Fruit fly (Drosophila melanogaster) whole organism, embryonic: ENCODE results near the gene BTBD9.

Experiments used
- Bgb ChIP-seq: fragments of 200-800 bp; sonication (Bioruptor generic); IDR thresholded peaks from 2 replicates; pipeline ENCODE4 v1.3.6; 2022; ENCODE audit warnings: missing biosample characterization, missing genetic modification characterization; ENCODE audit not compliant: partially characterized antibody
- CG1529 ChIP-seq: fragments of 200-800 bp; sonication (Bioruptor generic); optimal IDR thresholded peaks from 3 replicates; lab custom pipeline; 2018; ENCODE audit warnings: missing biosample characterization, missing genetic modification characterization
- CG17802 ChIP-seq: fragments of 200-800 bp; sonication (Bioruptor generic); optimal IDR thresholded peaks from 2 replicates; lab custom pipeline; 2018; ENCODE audit warnings: missing biosample characterization, mild to moderate bottlenecking, missing genetic modification characterization, moderate library complexity
- CG2889 ChIP-seq: fragments of 200-800 bp; sonication (Bioruptor generic); IDR thresholded peaks from 3 replicates; pipeline ENCODE4 v1.3.6; 2022; ENCODE audit warnings: missing biosample characterization, missing genetic modification characterization
- CG6683 ChIP-seq: fragments of 200-800 bp; sonication (Bioruptor generic); optimal IDR thresholded peaks from 2 replicates; lab custom pipeline; 2017; ENCODE audit warnings: missing biosample characterization, mild to moderate bottlenecking, missing genetic modification characterization, missing genetic modification reagents
- D19A ChIP-seq: fragments of 200-800 bp; optimal IDR thresholded peaks from 3 replicates; lab custom pipeline; 2019; ENCODE audit warnings: missing biosample characterization, mild to moderate bottlenecking, missing genetic modification characterization, moderate library complexity
- ara ChIP-seq: fragments of 200-800 bp; sonication (Bioruptor generic); IDR thresholded peaks from 2 replicates; pipeline ENCODE4 v1.3.6; 2022; ENCODE audit warnings: missing biosample characterization, missing genetic modification characterization
- bbx ChIP-seq: fragments of 200-800 bp; sonication (Bioruptor generic); IDR thresholded peaks from 2 replicates; pipeline ENCODE4 v1.3.6; 2022; ENCODE audit warnings: missing biosample characterization, missing genetic modification characterization; ENCODE audit not compliant: partially characterized antibody
- fd3F ChIP-seq: fragments of 200-800 bp; sonication (Bioruptor generic); optimal IDR thresholded peaks from 2 replicates; lab custom pipeline; 2018; ENCODE audit warnings: missing biosample characterization, mild to moderate bottlenecking, missing genetic modification characterization, moderate library complexity
- ham ChIP-seq: fragments of 200-800 bp; sonication (Bioruptor generic); IDR thresholded peaks from 2 replicates; pipeline ENCODE4 v1.3.6; 2022; ENCODE audit warnings: missing biosample characterization, missing genetic modification characterization
- lmd ChIP-seq: fragments of 200-800 bp; sonication (Bioruptor generic); IDR thresholded peaks from 2 replicates; pipeline ENCODE4 v1.3.6; 2022; ENCODE audit warnings: missing biosample characterization, missing genetic modification characterization
- pb ChIP-seq: fragments of 200-800 bp; sonication (Bioruptor generic); optimal IDR thresholded peaks from 3 replicates; lab custom pipeline; 2016; ENCODE audit warnings: missing biosample characterization, missing genetic modification characterization
- sug ChIP-seq: fragments of 200-800 bp; optimal IDR thresholded peaks from 2 replicates; lab custom pipeline; 2019; ENCODE audit warnings: missing biosample characterization, mild to moderate bottlenecking, missing genetic modification characterization, moderate library complexity

dm6 chrX:10744315-10744767 is 24.0 kb upstream of the BTBD9 start, which contains the start of gene ras:
- TF ChIP-seq CG2889 (GFP tag; lab: Robert Waterston, UW) (no peak), pb (GFP tag; lab: Kevin White, UChicago) (peak; percentile 23), Bgb (GFP tag; lab: Robert Waterston, UW) (0 out of 2 replicates have a peak, but pooled peaks have one; percentile 16), CG1529 (GFP tag; lab: Kevin White, UChicago) (no peak), bbx (GFP tag; lab: Robert Waterston, UW) (no peak), sug (tag; lab: Kevin White, UChicago) (peak; percentile 61), fd3F (no peak), lmd (GFP tag; lab: Robert Waterston, UW) (no peak), ara (no peak), ham (GFP tag; lab: Robert Waterston, UW) (no peak), CG17802 (tag; lab: Kevin White, UChicago) (no peak), CG6683 (GFP tag; lab: Kevin White, UChicago) (no peak), D19A (tag; lab: Kevin White, UChicago) (no peak)
